Worm (Caenorhabditis elegans): ENCODE data around the gene mma-1.

The mma-1 gene

ce11 chrV:12596196-12596595 is at the start of gene mma-1:
Gene mma-1, minus strand, starts transcription at chrV:12596296.
- no peak for TF ChIP-seq jun-1 (tag; optimal IDR thresholded peaks at IDR 0.05)
- no peak for TF ChIP-seq ZK546.5 (tag; optimal IDR thresholded peaks at IDR 0.05)
- no peak for TF ChIP-seq sea-2 (GFP tag; optimal IDR thresholded peaks at IDR 0.05)

ce11 chrV:12644500-12644899 is 48.4 kb upstream of the mma-1 start, which contains the start of gene F56H9.8:
Gene F56H9.8, plus strand, starts transcription at chrV:12644800.
- no peak for TF ChIP-seq tbx-2 (tag; optimal IDR thresholded peaks at IDR 0.05)
- no peak for TF ChIP-seq eor-1 (tag; optimal IDR thresholded peaks at IDR 0.05)
- no peak for TF ChIP-seq unc-62 (GFP tag; optimal IDR thresholded peaks at IDR 0.05)
- TF ChIP-seq aly-2 (tag; optimal IDR thresholded peaks at IDR 0.05), result no peak
- TF ChIP-seq pha-4 (tag; optimal IDR thresholded peaks at IDR 0.05), result no peak
- TF ChIP-seq nhr-76 (tag; optimal IDR thresholded peaks at IDR 0.05), result no peak
- TF ChIP-seq lin-15B (tag; optimal IDR thresholded peaks at IDR 0.05), result no peak
- TF ChIP-seq elt-2 (tag; optimal IDR thresholded peaks at IDR 0.05), result no peak
- no peak for TF ChIP-seq ZK546.5 (tag; optimal IDR thresholded peaks at IDR 0.05)
- TF ChIP-seq lin-39 (tag; optimal IDR thresholded peaks at IDR 0.05), result no peak
- TF ChIP-seq fkh-10 (GFP tag; optimal IDR thresholded peaks at IDR 0.05), result no peak
- no peak for TF ChIP-seq unc-39 (tag; optimal IDR thresholded peaks at IDR 0.05)
- no peak for TF ChIP-seq elt-3 (tag; optimal IDR thresholded peaks at IDR 0.05)
- no peak for TF ChIP-seq nhr-77 (tag; optimal IDR thresholded peaks at IDR 0.05)

ce11 chrV:12640384-12640783 is 44.3 kb upstream of the mma-1 start, which contains the start of gene gpa-8:
Gene gpa-8, minus strand, starts transcription at chrV:12640484.
- TF ChIP-seq ceh-16 (tag; optimal IDR thresholded peaks at IDR 0.05), result no peak
- TF ChIP-seq elt-2 (tag; optimal IDR thresholded peaks at IDR 0.05), result no peak
- TF ChIP-seq nhr-25 (tag; optimal IDR thresholded peaks at IDR 0.05), result no peak
- TF ChIP-seq fkh-10 (GFP tag; optimal IDR thresholded peaks at IDR 0.05), result no peak
- no peak for TF ChIP-seq nhr-237 (tag; optimal IDR thresholded peaks at IDR 0.05)
- TF ChIP-seq aly-2 (tag; optimal IDR thresholded peaks at IDR 0.05), result no peak
- no peak for TF ChIP-seq ceh-82 (tag; optimal IDR thresholded peaks at IDR 0.05)
- TF ChIP-seq egl-5 (tag; optimal IDR thresholded peaks at IDR 0.05), result no peak
- no peak for TF ChIP-seq elt-1 (tag; optimal IDR thresholded peaks at IDR 0.05)
- TF ChIP-seq unc-39 (tag; optimal IDR thresholded peaks at IDR 0.05), result no peak
- no peak for TF ChIP-seq elt-3 (tag; optimal IDR thresholded peaks at IDR 0.05)
- no peak for TF ChIP-seq lin-39 (tag; optimal IDR thresholded peaks at IDR 0.05)
- no peak for TF ChIP-seq fkh-2 (tag; optimal IDR thresholded peaks at IDR 0.05)
- no peak for TF ChIP-seq mdl-1 (tag; optimal IDR thresholded peaks at IDR 0.05)
- TF ChIP-seq lsy-12 (tag; optimal IDR thresholded peaks at IDR 0.05), result no peak
- TF ChIP-seq daf-12 (tag; optimal IDR thresholded peaks at IDR 0.05), result no peak
- TF ChIP-seq sea-2 (GFP tag; optimal IDR thresholded peaks at IDR 0.05), result no peak
- no peak for TF ChIP-seq nhr-28 (tag; optimal IDR thresholded peaks at IDR 0.05)

- TF ChIP-seq nhr-23 (tag; optimal IDR thresholded peaks at IDR 0.05), result peak; percentile 16
- peak; percentile 54 for TF ChIP-seq nhr-43 (tag; optimal IDR thresholded peaks at IDR 0.05; ENCODE audit: poor library complexity, severe bottlenecking)
- TF ChIP-seq skn-1 (tag; optimal IDR thresholded peaks at IDR 0.05), result no peak
- TF ChIP-seq aly-2 (tag; optimal IDR thresholded peaks at IDR 0.05), result no peak
- no peak for TF ChIP-seq nhr-77 (tag; optimal IDR thresholded peaks at IDR 0.05)
- peak; percentile 72 for TF ChIP-seq pqm-1 (tag; optimal IDR thresholded peaks at IDR 0.05)
- TF ChIP-seq elt-2 (tag; optimal IDR thresholded peaks at IDR 0.05), result peak; percentile 92
- no peak for TF ChIP-seq R02D3.7 (tag; optimal IDR thresholded peaks at IDR 0.05)
- no peak for TF ChIP-seq ama-1 (optimal IDR thresholded peaks at IDR 0.05)
- TF ChIP-seq pha-4 (tag; optimal IDR thresholded peaks at IDR 0.05), result peak; percentile 40
Measured at ce11 chrV:12637764-12638502, 41.8 kb upstream of the mma-1 start.

ce11 chrV:12637238-12637690 is 41.2 kb upstream of the mma-1 start, which contains the start of gene F56H9.2:
Gene F56H9.2, plus strand, starts transcription at chrV:12637663.
- no peak for TF ChIP-seq nhr-11 (tag; optimal IDR thresholded peaks at IDR 0.05)
- no peak for TF ChIP-seq lsy-12 (tag; optimal IDR thresholded peaks at IDR 0.05)
- TF ChIP-seq ztf-4 (tag; optimal IDR thresholded peaks at IDR 0.05), result no peak
- peak; percentile 93 for TF ChIP-seq nhr-25 (tag; optimal IDR thresholded peaks at IDR 0.05)
- no peak for TF ChIP-seq fkh-10 (GFP tag; optimal IDR thresholded peaks at IDR 0.05)
- TF ChIP-seq jun-1 (tag; optimal IDR thresholded peaks at IDR 0.05), result peak; percentile 62
- TF ChIP-seq nhr-28 (tag; optimal IDR thresholded peaks at IDR 0.05), result no peak
- no peak for TF ChIP-seq nhr-76 (tag; optimal IDR thresholded peaks at IDR 0.05)
- peak; percentile 89 for TF ChIP-seq nhr-43 (tag; optimal IDR thresholded peaks at IDR 0.05; ENCODE audit: poor library complexity, severe bottlenecking)
- TF ChIP-seq daf-12 (tag; optimal IDR thresholded peaks at IDR 0.05), result no peak
- peak; percentile 61 for TF ChIP-seq ceh-28 (tag; optimal IDR thresholded peaks at IDR 0.05)
- TF ChIP-seq elt-1 (tag; optimal IDR thresholded peaks at IDR 0.05), result peak; percentile 19
- no peak for TF ChIP-seq nhr-237 (tag; optimal IDR thresholded peaks at IDR 0.05)
- TF ChIP-seq nfya-1 (tag; optimal IDR thresholded peaks at IDR 0.05; ENCODE audit: insufficient read depth), result peak; percentile 64
- no peak for TF ChIP-seq nhr-67 (tag; optimal IDR thresholded peaks at IDR 0.05)
- TF ChIP-seq R02D3.7 (tag; optimal IDR thresholded peaks at IDR 0.05), result peak; percentile 27
- TF ChIP-seq lin-15B (tag; optimal IDR thresholded peaks at IDR 0.05), result no peak
- no peak for TF ChIP-seq eor-1 (tag; optimal IDR thresholded peaks at IDR 0.05)
- TF ChIP-seq ZK546.5 (tag; optimal IDR thresholded peaks at IDR 0.05), result no peak
- no peak for TF ChIP-seq fos-1 (tag; optimal IDR thresholded peaks at IDR 0.05)
- no peak for TF ChIP-seq lin-39 (tag; optimal IDR thresholded peaks at IDR 0.05)
- TF ChIP-seq mml-1 (tag; optimal IDR thresholded peaks at IDR 0.05), result peak; percentile 96
- no peak for TF ChIP-seq sea-2 (GFP tag; optimal IDR thresholded peaks at IDR 0.05)
- TF ChIP-seq egl-27 (tag; optimal IDR thresholded peaks at IDR 0.05), result peak; percentile 74
- no peak for TF ChIP-seq ztf-11 (tag; optimal IDR thresholded peaks at IDR 0.05)

Data from whole organism, L3 larva.